Worm (Caenorhabditis elegans): ENCODE results near the gene ZK945.7.

Gene ZK945.7

DNA sequence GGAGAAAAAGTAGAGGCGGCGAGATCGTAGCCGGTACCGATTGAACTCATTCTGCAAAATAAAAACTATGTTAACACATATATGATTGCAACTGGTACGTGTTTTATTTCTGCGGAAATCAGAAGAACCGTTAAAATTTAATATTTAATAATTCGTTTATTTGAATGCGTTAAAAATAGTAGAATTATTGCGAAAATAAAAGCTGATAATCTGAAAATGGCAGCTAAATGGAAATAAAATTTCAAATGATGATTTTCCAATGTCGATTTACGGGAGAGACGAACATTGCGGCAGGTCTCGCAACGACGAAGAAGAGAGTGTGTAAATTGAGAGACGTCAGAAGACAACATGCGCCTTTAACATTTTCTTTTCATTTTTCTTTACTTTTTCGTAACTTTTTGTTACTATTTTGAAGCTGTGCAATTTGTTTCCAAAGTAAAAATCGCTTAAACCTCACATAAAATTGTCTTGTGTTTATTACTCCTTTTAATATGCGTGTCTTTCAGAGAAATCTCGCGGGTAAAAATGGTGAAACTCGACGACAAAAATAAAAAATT, 8.4 kb downstream of the ZK945.7 start, which contains the start of the genes pas-7 and puf-12:
Gene pas-7 (minus strand): TSS at position 51 of the 557 bp plus-strand sequence.
Gene puf-12 (plus strand): TSS at position 507 of the 557 bp plus-strand sequence.
- TF ChIP-seq ceh-31 (tag; optimal IDR thresholded peaks at IDR 0.05) (peak; percentile 7), npax-4 (tag; optimal IDR thresholded peaks at IDR 0.05) (no peak), sox-2 (GFP tag; IDR thresholded peaks at IDR 0.05) (no peak), pat-9 (tag; optimal IDR thresholded peaks at IDR 0.05) (no peak), pag-3 (tag; optimal IDR thresholded peaks at IDR 0.05; ENCODE audit: borderline replicate concordance) (no peak), pax-1 (tag; optimal IDR thresholded peaks at IDR 0.05) (peak; percentile 4), pqm-1 (tag; optimal IDR thresholded peaks at IDR 0.05) (no peak), K02D7.2 (tag; optimal IDR thresholded peaks at IDR 0.05) (no peak)

DNA sequence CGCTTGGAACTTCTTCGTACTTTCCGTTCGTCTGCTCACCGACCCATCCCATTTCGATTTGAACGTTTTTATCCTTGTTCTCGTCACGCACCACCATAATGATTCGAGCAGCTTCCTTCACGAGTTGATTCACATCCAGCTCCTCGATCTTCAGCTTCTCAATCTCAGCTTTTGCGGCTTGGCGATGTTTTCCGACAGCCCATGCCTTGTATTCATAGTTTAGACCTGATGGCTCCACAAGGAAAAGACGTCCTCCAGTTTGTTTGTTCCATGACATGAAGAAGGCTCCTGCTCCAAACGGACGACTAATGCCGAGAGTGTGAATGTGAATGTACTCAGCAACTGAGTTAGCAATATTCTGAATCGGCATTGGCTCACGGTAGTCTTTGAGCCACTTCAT, 9.2 kb downstream of the ZK945.7 start:
- TF ChIP-seq unc-86 (tag; optimal IDR thresholded peaks at IDR 0.05), result no peak
- TF ChIP-seq mec-3 (tag; optimal IDR thresholded peaks at IDR 0.05; ENCODE audit: borderline replicate concordance), result no peak
- TF ChIP-seq Y22D7AL.16 (tag; optimal IDR thresholded peaks at IDR 0.05), result no peak

DNA sequence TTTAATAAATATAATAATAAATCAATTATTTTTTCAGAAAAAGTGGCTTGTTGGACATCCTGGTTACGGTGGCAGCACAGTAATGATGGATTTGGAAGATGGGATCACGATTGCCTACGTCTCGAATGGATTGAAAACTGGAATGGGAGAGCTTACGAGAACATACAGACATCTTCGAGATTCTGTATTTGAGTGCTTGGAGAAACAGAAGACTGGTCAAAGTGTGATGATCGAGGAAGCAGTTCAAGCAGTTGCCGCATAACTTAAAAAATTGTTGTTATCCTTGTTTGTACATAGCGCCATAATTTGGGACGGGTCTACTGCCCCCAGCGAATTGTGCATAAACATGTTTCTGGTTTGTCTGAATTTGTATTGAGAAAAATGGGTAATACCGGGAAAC, 9.8 kb downstream of the ZK945.7 start:
- TF ChIP-seq ceh-34 (tag; optimal IDR thresholded peaks at IDR 0.05), result no peak
- TF ChIP-seq ceh-22 (tag; optimal IDR thresholded peaks at IDR 0.05), result no peak
- TF ChIP-seq ets-4 (tag; optimal IDR thresholded peaks at IDR 0.05), result no peak
- TF ChIP-seq ref-2 (tag; optimal IDR thresholded peaks at IDR 0.05), result no peak
- TF ChIP-seq nhr-11 (tag; optimal IDR thresholded peaks at IDR 0.05), result no peak
- TF ChIP-seq sdc-2 (tag; optimal IDR thresholded peaks at IDR 0.05), result no peak
- TF ChIP-seq ttx-3 (tag; optimal IDR thresholded peaks at IDR 0.05), result no peak
- TF ChIP-seq ceh-18 (tag; optimal IDR thresholded peaks at IDR 0.05), result no peak
- TF ChIP-seq pros-1 (tag; optimal IDR thresholded peaks at IDR 0.05), result no peak
- no peak for TF ChIP-seq hlh-15 (tag; optimal IDR thresholded peaks at IDR 0.05)
- no peak for TF ChIP-seq lin-11 (tag; optimal IDR thresholded peaks at IDR 0.05)
- TF ChIP-seq ceh-2 (tag; optimal IDR thresholded peaks at IDR 0.05), result no peak
- TF ChIP-seq ceh-31 (tag; optimal IDR thresholded peaks at IDR 0.05), result no peak

DNA sequence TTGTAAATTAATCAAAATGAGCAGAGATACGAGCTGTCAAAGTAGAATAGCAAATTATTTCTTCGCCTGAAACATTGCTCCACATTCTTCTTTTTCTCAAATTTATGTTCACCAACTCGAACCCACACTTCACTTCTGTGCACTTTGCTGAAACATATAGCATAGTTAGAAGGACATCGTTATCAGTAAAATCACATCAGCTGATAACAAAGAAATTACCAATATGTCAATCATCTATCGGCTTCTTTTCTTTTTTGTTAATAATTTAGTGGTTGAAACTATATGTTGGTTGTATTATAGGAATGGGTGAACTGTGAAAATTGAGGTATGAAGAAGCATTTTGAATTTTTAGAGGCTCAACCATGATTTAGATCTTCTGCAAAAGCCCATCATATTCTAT, 13.1 kb downstream of the ZK945.7 start:
- no peak for TF ChIP-seq pqm-1 (tag; optimal IDR thresholded peaks at IDR 0.05)
- no peak for TF ChIP-seq nhr-11 (tag; optimal IDR thresholded peaks at IDR 0.05)
- TF ChIP-seq hlh-30 (tag; optimal IDR thresholded peaks at IDR 0.05; ENCODE audit: insufficient read depth), result no peak
- TF ChIP-seq ama-1 (optimal IDR thresholded peaks at IDR 0.05), result no peak
- TF ChIP-seq ttx-3 (tag; optimal IDR thresholded peaks at IDR 0.05), result no peak
- no peak for TF ChIP-seq sox-4 (tag; optimal IDR thresholded peaks at IDR 0.05)
- TF ChIP-seq elt-2 (tag; optimal IDR thresholded peaks at IDR 0.05), result peak; percentile 74

DNA sequence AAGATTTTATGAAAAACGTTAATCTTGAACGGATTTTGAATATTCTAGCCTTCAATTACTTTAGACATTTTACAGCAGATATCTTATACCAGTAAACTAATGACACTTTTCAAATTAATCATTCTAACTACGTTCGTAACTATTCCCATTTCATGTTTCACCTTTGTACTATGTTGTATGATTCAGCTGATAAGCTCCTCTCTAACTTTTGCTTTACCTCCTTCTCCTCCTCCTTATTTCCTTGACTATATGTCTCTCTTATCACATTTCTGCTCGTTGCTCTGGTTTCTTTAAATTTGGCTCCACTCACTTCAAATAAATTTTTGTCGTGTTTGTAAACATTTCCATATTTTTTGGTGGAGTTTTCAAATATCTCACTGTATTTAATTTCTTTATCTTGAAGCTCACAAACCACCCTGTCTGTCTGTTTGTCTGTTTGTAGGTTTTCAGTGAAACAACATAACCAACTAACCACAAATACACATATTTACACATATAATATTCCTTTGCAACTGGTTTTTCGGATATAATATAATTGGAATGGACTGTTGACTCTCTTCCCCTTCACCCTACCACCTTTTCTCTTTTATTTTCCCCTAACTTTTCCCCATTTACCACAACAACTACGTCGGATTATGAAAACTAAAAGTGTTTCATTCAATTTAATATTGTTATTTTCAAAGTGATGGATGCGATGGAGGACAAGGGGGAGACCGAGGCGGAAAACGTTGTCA, 13.9 kb downstream of the ZK945.7 start, which contains the start of gene lact-2:
Gene lact-2 (plus strand): TSS at position 684 of the 734 bp plus-strand sequence.
- TF ChIP-seq che-1 (tag; optimal IDR thresholded peaks at IDR 0.05), result no peak

DNA sequence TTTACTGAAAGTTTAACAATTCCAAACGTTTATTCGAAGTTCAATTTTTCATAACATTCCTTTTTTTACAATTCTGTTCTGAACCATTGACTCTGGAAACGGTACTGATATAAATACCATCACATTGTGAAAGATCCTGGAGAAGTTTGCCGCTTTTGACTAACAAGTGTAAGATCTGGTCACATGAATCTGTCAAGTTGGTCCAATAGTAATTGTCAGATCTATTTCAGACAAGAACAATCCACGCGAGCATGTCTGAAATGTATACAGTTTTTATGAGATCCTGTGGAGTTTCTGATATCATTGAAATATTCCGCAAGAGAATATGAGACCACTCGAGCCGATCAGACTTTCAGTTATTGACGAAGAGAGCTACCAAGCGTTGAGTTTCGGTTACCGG, 15.2 kb downstream of the ZK945.7 start:
- no peak for TF ChIP-seq npax-4 (tag; optimal IDR thresholded peaks at IDR 0.05)
- TF ChIP-seq K09A11.1 (tag; optimal IDR thresholded peaks at IDR 0.05; ENCODE audit: insufficient read depth), result no peak
- no peak for TF ChIP-seq unc-86 (tag; optimal IDR thresholded peaks at IDR 0.05)
- no peak for TF ChIP-seq pha-4 (tag; optimal IDR thresholded peaks at IDR 0.05)
- no peak for TF ChIP-seq zip-5 (tag; optimal IDR thresholded peaks at IDR 0.05)
- TF ChIP-seq che-1 (tag; optimal IDR thresholded peaks at IDR 0.05), result no peak
- no peak for TF ChIP-seq pqm-1 (tag; optimal IDR thresholded peaks at IDR 0.05)
- TF ChIP-seq pha-2 (tag; optimal IDR thresholded peaks at IDR 0.05), result no peak
- no peak for TF ChIP-seq sox-2 (GFP tag; IDR thresholded peaks at IDR 0.05)
- no peak for TF ChIP-seq tbx-2 (tag; optimal IDR thresholded peaks at IDR 0.05)
- no peak for TF ChIP-seq elt-4 (tag; optimal IDR thresholded peaks at IDR 0.05)
- no peak for TF ChIP-seq dve-1 (tag; optimal IDR thresholded peaks at IDR 0.05)
- TF ChIP-seq rnt-1 (tag; optimal IDR thresholded peaks at IDR 0.05), result no peak
- no peak for TF ChIP-seq ceh-31 (tag; optimal IDR thresholded peaks at IDR 0.05)
- TF ChIP-seq elt-2 (tag; optimal IDR thresholded peaks at IDR 0.05), result no peak
- TF ChIP-seq pax-1 (tag; optimal IDR thresholded peaks at IDR 0.05), result no peak
- TF ChIP-seq syd-9 (tag; optimal IDR thresholded peaks at IDR 0.05), result no peak
- TF ChIP-seq fax-1 (tag; optimal IDR thresholded peaks at IDR 0.05), result no peak
- TF ChIP-seq ztf-16 (tag; optimal IDR thresholded peaks at IDR 0.05), result no peak
- no peak for TF ChIP-seq F13H6.1 (tag; optimal IDR thresholded peaks at IDR 0.05)
